Worm (Caenorhabditis elegans) whole organism, midembryonic: ENCODE measurements around the gene mab-7.

Experiments used
- T22C8.4 ChIP-seq: fragments of 200-800 bp; sonication (Bioruptor generic); IDR thresholded peaks from 2 replicates; pipeline ENCODE4 v1.3.6; 2022; ENCODE audit warnings: missing genetic modification characterization, missing compliant biosample characterization
- cog-1 ChIP-seq: sonication (generic microtip); optimal IDR thresholded peaks from 2 replicates; lab custom pipeline; 2016; ENCODE audit warnings: missing genetic modification characterization, missing compliant biosample characterization
- flt-1 ChIP-seq: fragments of 200-800 bp; sonication (Bioruptor generic); IDR thresholded peaks from 2 replicates; pipeline ENCODE4 v1.3.6; 2022; ENCODE audit warnings: missing genetic modification characterization, missing compliant biosample characterization
- klf-2 ChIP-seq: fragments of 200-800 bp; sonication (Bioruptor generic); conservative IDR thresholded peaks from 2 replicates; pipeline ENCODE4 v1.3.6; 2022; ENCODE audit warnings: missing genetic modification reagents, missing genetic modification characterization, missing compliant biosample characterization
- med-1 ChIP-seq: sonication (generic microtip); optimal IDR thresholded peaks from 2 replicates; lab custom pipeline; 2017; ENCODE audit warnings: missing genetic modification characterization, mild to moderate bottlenecking, missing compliant biosample characterization, antibody characterized with exemption, missing genetic modification reagents; ENCODE audit not compliant: insufficient read depth
- ref-1 ChIP-seq: fragments of 200-800 bp; sonication (Bioruptor generic); conservative IDR thresholded peaks from 2 replicates; pipeline ENCODE4 v1.3.6; 2022; ENCODE audit warnings: missing genetic modification reagents, missing genetic modification characterization, missing compliant biosample characterization
- tab-1 ChIP-seq: fragments of 200-800 bp; sonication (Bioruptor generic); IDR thresholded peaks from 2 replicates; pipeline ENCODE4 v1.3.6; 2022; ENCODE audit warnings: missing genetic modification characterization, missing compliant biosample characterization
- ztf-23 ChIP-seq: fragments of 200-800 bp; sonication (Bioruptor generic); IDR thresholded peaks from 2 replicates; pipeline ENCODE4 v1.3.6; 2022; ENCODE audit warnings: missing genetic modification reagents, missing genetic modification characterization, missing compliant biosample characterization
- ztf-29 ChIP-seq: fragments of 200-800 bp; sonication (Bioruptor generic); IDR thresholded peaks from 2 replicates; pipeline ENCODE4 v1.3.6; 2022; ENCODE audit warnings: missing genetic modification reagents, missing genetic modification characterization, missing compliant biosample characterization

The mab-7 gene

DNA sequence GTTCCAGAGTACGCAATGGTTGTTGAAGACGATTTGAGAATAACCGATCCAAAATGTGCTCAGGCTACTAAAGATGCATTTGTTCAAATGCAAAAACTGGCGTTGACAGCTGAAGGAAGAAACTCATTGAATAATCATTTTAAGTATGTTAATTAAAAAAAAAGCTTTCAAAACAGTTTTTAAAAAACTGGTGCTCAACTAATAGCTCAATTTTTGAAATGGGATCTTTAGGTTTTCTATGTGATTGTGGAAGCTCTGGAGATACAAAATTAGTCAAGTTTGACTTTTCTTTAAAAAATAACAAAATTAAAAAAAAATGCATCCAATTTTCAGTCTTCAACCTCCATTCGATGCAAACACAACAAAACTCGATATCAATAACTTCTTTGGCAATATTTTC, 24.2 kb downstream of the mab-7 start:
- no peak for TF ChIP-seq ztf-23 (GFP tag; lab: Robert Waterston, UW)
- no peak for TF ChIP-seq med-1 (GFP tag; lab: Kevin White, UChicago)
- no peak for TF ChIP-seq T22C8.4 (GFP tag; lab: Robert Waterston, UW)
- TF ChIP-seq klf-2 (GFP tag; lab: Robert Waterston, UW) = no peak
- no peak for TF ChIP-seq flt-1 (GFP tag; lab: Robert Waterston, UW)
- TF ChIP-seq ref-1 (GFP tag; lab: Robert Waterston, UW) = no peak
- no peak for TF ChIP-seq ztf-29 (GFP tag; lab: Robert Waterston, UW)
- no peak for TF ChIP-seq cog-1 (tag; lab: Kevin White, UChicago)
- no peak for TF ChIP-seq tab-1 (GFP tag; lab: Robert Waterston, UW)

DNA sequence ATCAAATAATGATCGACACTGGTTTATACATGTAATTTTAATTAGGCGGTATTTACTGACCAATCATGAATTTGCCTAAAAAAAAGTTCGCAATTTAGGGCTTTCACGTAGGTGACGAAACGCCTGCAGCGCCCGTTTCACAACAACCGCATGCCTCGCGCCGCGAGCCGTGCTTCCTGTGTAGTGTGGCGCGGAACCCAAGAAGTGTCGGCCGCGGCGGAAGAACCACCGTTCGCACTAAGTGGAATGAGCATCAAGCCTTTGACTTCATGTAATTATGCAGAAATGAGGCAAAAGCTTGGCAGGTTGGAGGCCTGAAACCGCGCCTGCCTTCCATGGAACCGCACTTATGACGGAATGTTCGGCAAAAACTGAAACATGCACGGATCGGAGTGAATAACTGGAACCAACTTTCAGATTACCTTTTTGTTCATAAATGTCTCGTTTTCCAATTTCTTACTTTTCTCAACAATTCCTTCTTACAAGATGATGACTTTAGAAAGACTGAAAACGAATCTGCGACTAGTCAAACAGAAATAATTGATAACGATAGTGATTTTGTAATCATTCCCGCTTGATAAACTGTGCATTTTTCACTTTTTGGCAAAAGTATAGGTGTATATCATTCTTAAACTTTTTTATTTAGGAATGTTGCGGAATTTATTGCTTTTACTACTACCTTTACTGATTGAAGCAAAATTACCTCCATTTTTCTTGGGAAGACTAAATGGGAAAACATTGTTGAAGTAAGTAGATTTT, 25.7 kb downstream of the mab-7 start, which contains the start of gene F56F10.1:
TSS of gene F56F10.1 (plus strand) at position 647 of the 759 bp plus-strand sequence.
- TF ChIP-seq med-1 (GFP tag; lab: Kevin White, UChicago) = no peak
- no peak for TF ChIP-seq T22C8.4 (GFP tag; lab: Robert Waterston, UW)
- TF ChIP-seq ztf-23 (GFP tag; lab: Robert Waterston, UW) = no peak
- no peak for TF ChIP-seq cog-1 (tag; lab: Kevin White, UChicago)
- no peak for TF ChIP-seq ztf-29 (GFP tag; lab: Robert Waterston, UW)
- no peak for TF ChIP-seq klf-2 (GFP tag; lab: Robert Waterston, UW)
- no peak for TF ChIP-seq flt-1 (GFP tag; lab: Robert Waterston, UW)
- TF ChIP-seq tab-1 (GFP tag; lab: Robert Waterston, UW) = no peak
- no peak for TF ChIP-seq ref-1 (GFP tag; lab: Robert Waterston, UW)

DNA sequence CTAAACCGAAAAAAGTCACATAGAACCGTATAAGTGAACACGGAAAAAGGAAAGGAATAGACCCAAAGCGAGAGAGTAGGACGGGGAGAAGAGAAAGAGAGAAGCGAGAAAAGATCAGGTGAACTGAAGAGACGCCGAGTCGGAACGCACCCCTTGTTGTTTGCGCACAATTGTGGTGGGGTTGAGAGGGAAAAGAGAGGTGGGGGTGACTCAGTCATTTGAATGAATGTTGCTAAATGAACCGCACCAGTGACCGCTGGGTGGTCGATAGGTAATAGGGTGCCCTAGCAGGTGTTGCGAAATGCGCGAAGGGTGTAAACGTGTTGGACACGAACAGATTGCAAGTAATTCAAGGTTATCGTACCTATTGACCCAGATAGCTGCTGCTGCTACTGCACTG, 26.8 kb downstream of the mab-7 start, which contains the start of gene lgl-1:
TSS of gene lgl-1 (minus strand) at position 70 of the 400 bp plus-strand sequence.
- 0 out of 2 replicates have a peak, but pooled peaks have one; percentile 13 for TF ChIP-seq T22C8.4 (GFP tag; lab: Robert Waterston, UW)
- TF ChIP-seq flt-1 (GFP tag; lab: Robert Waterston, UW) = 0 out of 2 replicates have a peak, but pooled peaks have one; percentile 46
- no peak for TF ChIP-seq tab-1 (GFP tag; lab: Robert Waterston, UW)
- peak; percentile 70 for TF ChIP-seq cog-1 (tag; lab: Kevin White, UChicago)

DNA sequence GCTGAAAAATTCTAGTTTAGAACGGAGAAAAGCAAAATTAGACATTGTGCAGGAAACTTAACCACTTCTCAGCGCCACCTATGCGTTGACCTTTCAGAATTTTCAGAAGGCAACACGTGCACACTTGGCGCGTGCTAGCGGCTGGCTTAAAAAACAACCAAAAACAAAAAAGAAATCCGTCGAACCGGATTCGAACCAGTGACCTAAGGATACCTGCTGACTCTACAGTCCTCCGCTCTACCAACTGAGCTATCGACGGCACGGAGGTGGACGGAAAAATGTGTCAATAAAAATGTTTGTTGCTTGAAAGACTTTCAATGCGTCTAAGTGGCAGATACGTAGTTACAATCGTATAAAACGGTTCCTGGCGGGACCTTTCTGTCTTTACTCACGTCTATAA, 32.6 kb downstream of the mab-7 start:
- TF ChIP-seq flt-1 (GFP tag; lab: Robert Waterston, UW) (no peak), ref-1 (GFP tag; lab: Robert Waterston, UW) (no peak), T22C8.4 (GFP tag; lab: Robert Waterston, UW) (no peak)

DNA sequence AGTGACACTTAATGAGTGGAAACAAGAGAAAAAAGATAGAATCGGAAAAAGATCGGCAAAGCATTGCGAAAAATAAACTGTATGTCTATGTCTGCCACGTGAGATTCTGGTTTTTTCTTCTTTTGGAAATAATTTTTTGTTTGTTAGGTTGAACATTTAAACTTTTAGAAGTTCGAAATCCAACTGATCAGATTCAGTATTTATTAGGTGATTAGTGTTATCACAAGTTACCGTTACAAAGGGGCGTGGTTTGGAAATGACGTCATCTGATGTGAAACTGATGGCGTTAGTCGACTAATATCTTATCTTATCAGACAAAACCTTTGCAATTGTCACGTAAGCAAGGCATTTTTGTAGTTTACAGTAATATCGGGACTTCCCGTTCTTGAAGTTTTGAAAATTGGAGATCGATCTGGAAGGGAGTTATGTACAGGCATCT, 33.5 kb downstream of the mab-7 start:
- TF ChIP-seq cog-1 (tag; lab: Kevin White, UChicago) (no peak), med-1 (GFP tag; lab: Kevin White, UChicago) (no peak), tab-1 (GFP tag; lab: Robert Waterston, UW) (no peak), flt-1 (GFP tag; lab: Robert Waterston, UW) (no peak), ztf-23 (GFP tag; lab: Robert Waterston, UW) (no peak)

DNA sequence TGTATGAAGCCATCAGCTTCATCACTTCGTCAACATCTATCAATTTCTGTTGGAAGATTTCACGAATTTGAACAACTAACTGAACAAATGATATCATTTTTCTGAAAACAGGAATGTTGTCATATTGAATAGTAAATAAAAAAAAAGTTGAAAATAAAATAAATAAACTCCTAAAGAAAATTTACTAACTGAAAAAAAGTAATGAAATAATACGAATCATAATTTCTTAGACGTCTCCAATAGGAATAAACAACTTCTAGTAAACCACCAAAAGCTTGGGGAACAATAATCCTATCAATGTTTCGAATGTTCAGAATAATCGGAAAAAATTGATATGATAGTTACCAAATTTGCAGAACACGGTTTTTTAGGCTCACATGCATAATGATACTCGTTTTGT, 34.4 kb downstream of the mab-7 start, which contains the start of gene cdo-1:
TSS of gene cdo-1 (minus strand) at position 101 of the 400 bp plus-strand sequence.
- TF ChIP-seq ref-1 (GFP tag; lab: Robert Waterston, UW) (no peak), T22C8.4 (GFP tag; lab: Robert Waterston, UW) (no peak), tab-1 (GFP tag; lab: Robert Waterston, UW) (no peak), cog-1 (tag; lab: Kevin White, UChicago) (no peak), ztf-29 (GFP tag; lab: Robert Waterston, UW) (no peak), med-1 (GFP tag; lab: Kevin White, UChicago) (no peak), flt-1 (GFP tag; lab: Robert Waterston, UW) (no peak), klf-2 (GFP tag; lab: Robert Waterston, UW) (no peak), ztf-23 (GFP tag; lab: Robert Waterston, UW) (no peak)

DNA sequence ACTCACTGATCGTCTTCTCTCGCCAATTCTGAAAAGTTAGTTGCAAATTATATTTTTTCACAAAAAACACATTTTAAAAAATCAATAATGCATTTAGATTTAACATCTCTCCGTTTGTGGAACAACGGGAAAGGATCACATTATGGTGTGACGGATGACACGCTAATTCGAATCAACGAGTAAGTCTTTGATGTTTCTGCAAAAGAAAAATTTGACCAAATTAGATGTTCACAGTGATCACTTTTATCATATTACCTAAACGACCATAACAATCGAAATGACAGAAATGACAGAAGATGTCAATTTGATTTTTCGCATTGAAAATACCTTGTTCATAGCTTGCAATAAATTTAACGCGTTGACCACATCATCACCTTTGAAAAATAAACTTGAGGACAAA, 36.5 kb downstream of the mab-7 start:
- TF ChIP-seq flt-1 (GFP tag; lab: Robert Waterston, UW) (no peak), ztf-23 (GFP tag; lab: Robert Waterston, UW) (no peak), ztf-29 (GFP tag; lab: Robert Waterston, UW) (no peak), ref-1 (GFP tag; lab: Robert Waterston, UW) (no peak), med-1 (GFP tag; lab: Kevin White, UChicago) (no peak), tab-1 (GFP tag; lab: Robert Waterston, UW) (no peak), T22C8.4 (GFP tag; lab: Robert Waterston, UW) (no peak), klf-2 (GFP tag; lab: Robert Waterston, UW) (no peak), cog-1 (tag; lab: Kevin White, UChicago) (no peak)

DNA sequence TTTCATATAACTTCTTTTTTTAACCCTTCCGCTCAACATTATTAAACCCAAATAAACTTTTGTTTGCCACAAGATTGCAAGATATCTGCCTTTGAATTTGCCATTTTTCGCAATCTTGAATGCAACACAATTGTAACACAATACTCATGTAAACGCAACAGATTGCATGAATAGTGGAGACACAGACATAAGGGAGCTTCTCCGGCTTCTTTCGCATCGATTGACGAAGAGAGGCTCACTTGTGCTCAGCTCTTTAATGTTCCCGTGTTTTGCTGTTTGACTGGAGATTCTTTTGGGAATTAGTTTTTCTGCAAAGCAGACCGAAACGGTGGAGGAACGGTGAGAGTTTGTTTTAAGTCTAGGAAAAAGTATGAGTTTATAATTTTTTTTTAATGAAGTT, 38.4 kb downstream of the mab-7 start, which contains the start of gene F56F10.2:
TSS of gene F56F10.2 (plus strand) at position 215 of the 400 bp plus-strand sequence.
- TF ChIP-seq T22C8.4 (GFP tag; lab: Robert Waterston, UW) = no peak
- no peak for TF ChIP-seq flt-1 (GFP tag; lab: Robert Waterston, UW)
- no peak for TF ChIP-seq tab-1 (GFP tag; lab: Robert Waterston, UW)
- no peak for TF ChIP-seq klf-2 (GFP tag; lab: Robert Waterston, UW)
- TF ChIP-seq ztf-29 (GFP tag; lab: Robert Waterston, UW) = no peak
- TF ChIP-seq ztf-23 (GFP tag; lab: Robert Waterston, UW) = no peak
- TF ChIP-seq med-1 (GFP tag; lab: Kevin White, UChicago) = no peak
- no peak for TF ChIP-seq ref-1 (GFP tag; lab: Robert Waterston, UW)
- TF ChIP-seq cog-1 (tag; lab: Kevin White, UChicago) = no peak

DNA sequence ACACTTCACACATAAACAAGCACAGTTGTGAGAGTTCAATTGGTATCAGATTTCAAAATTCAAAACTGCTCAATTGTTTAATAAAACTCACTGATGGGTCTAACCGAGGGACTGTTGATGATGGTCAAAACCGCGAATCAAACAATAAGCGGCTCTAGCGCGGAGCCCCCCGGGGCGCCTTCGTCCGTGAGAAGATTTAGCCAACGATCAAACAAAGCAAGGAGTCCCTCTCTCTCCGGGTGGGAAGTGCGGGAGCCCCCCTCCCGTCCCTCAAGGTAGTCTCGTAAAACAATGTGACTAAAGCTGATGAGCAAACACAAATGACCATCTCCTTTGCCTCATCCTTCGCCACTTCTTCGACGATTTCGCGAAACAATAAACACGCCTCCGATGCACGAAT, 40.2 kb downstream of the mab-7 start:
- TF ChIP-seq flt-1 (GFP tag; lab: Robert Waterston, UW) = no peak
- TF ChIP-seq med-1 (GFP tag; lab: Kevin White, UChicago) = no peak
- peak; percentile 6; the same call in 1 of the 2 replicates for TF ChIP-seq ztf-29 (GFP tag; lab: Robert Waterston, UW)
